Worm (Caenorhabditis elegans): Measurements from ENCODE around the gene mlc-1.

mlc-1 gene

ce11 chrX:17471703-17472102 is 12.7 kb downstream of the mlc-1 start (continued):
- TF ChIP-seq pha-4 (GFP tag; IDR thresholded peaks at IDR 0.05): no peak
- no peak for TF ChIP-seq pha-4 (tag; optimal IDR thresholded peaks at IDR 0.05)
- TF ChIP-seq hlh-30 (tag; optimal IDR thresholded peaks at IDR 0.05; ENCODE audit: insufficient read depth): peak; percentile 51
- TF ChIP-seq sdz-12 (GFP tag; optimal IDR thresholded peaks at IDR 0.05): no peak
- TF ChIP-seq set-16 (GFP tag; IDR thresholded peaks at IDR 0.05): no peak
- no peak for TF ChIP-seq nhr-11 (tag; optimal IDR thresholded peaks at IDR 0.05)
- TF ChIP-seq nhr-6 (tag; optimal IDR thresholded peaks at IDR 0.05): no peak
- TF ChIP-seq unc-130 (GFP tag; optimal IDR thresholded peaks at IDR 0.05): no peak
- no peak for TF ChIP-seq skn-1 (tag; optimal IDR thresholded peaks at IDR 0.05)
- TF ChIP-seq pqm-1 (tag; optimal IDR thresholded peaks at IDR 0.05): peak; percentile 84
- TF ChIP-seq vab-7 (GFP tag; IDR thresholded peaks at IDR 0.05): no peak
- TF ChIP-seq nhr-25 (tag; optimal IDR thresholded peaks at IDR 0.05; ENCODE audit: borderline replicate concordance, insufficient read depth): no peak
- no peak for TF ChIP-seq arid-1 (GFP tag; conservative IDR thresholded peaks at IDR 0.05)
- TF ChIP-seq Y75B8A.6 (GFP tag; IDR thresholded peaks at IDR 0.05): no peak
- no peak for TF ChIP-seq mes-2 (tag; optimal IDR thresholded peaks at IDR 0.05; ENCODE audit: poor library complexity, severe bottlenecking)
- no peak for TF ChIP-seq daf-8 (GFP tag; IDR thresholded peaks at IDR 0.05)
- no peak for TF ChIP-seq cey-2 (tag; optimal IDR thresholded peaks at IDR 0.05; ENCODE audit: borderline replicate concordance, insufficient read depth)
- no peak for TF ChIP-seq egl-43 (GFP tag; IDR thresholded peaks at IDR 0.05)
- no peak for TF ChIP-seq aly-2 (tag; optimal IDR thresholded peaks at IDR 0.05)
- no peak for TF ChIP-seq spr-3 (GFP tag; optimal IDR thresholded peaks at IDR 0.05)
- TF ChIP-seq saeg-2 (GFP tag; IDR thresholded peaks at IDR 0.05): no peak
- TF ChIP-seq dve-1 (tag; optimal IDR thresholded peaks at IDR 0.05; ENCODE audit: insufficient read depth): peak; percentile 68
- peak; percentile 62 for TF ChIP-seq nhr-28 (tag; optimal IDR thresholded peaks at IDR 0.05)
- no peak for TF ChIP-seq ceh-32 (tag; optimal IDR thresholded peaks at IDR 0.05; ENCODE audit: poor library complexity)
- peak; percentile 69 for TF ChIP-seq dmd-6 (GFP tag; IDR thresholded peaks at IDR 0.05)
- TF ChIP-seq ceh-28 (tag; optimal IDR thresholded peaks at IDR 0.05): no peak
- no peak for TF ChIP-seq daf-16 (GFP tag; optimal IDR thresholded peaks at IDR 0.05)
- peak; percentile 78 for TF ChIP-seq daf-16 (tag; optimal IDR thresholded peaks at IDR 0.05)
- no peak for TF ChIP-seq Y105C5A.15 (GFP tag; IDR thresholded peaks at IDR 0.05)
- TF ChIP-seq mxl-2 (GFP tag; conservative IDR thresholded peaks at IDR 0.05): no peak
- TF ChIP-seq rbr-2 (tag; optimal IDR thresholded peaks at IDR 0.05): no peak
- TF ChIP-seq F26F4.8 (GFP tag; conservative IDR thresholded peaks at IDR 0.05): no peak
- TF ChIP-seq Y48G9A.11 (GFP tag; IDR thresholded peaks at IDR 0.05): no peak
- no peak for TF ChIP-seq lir-3 (tag; optimal IDR thresholded peaks at IDR 0.05)
- TF ChIP-seq ctbp-1 (GFP tag; IDR thresholded peaks at IDR 0.05): no peak
- TF ChIP-seq nhr-102 (tag; optimal IDR thresholded peaks at IDR 0.05): no peak
- no peak for TF ChIP-seq T26A8.4 (GFP tag; IDR thresholded peaks at IDR 0.05)
- no peak for TF ChIP-seq hif-1 (tag; optimal IDR thresholded peaks at IDR 0.05)
- no peak for TF ChIP-seq ceh-20 (GFP tag; IDR thresholded peaks at IDR 0.05)
- no peak for TF ChIP-seq fos-1 (tag; optimal IDR thresholded peaks at IDR 0.05)
- TF ChIP-seq unc-62 (GFP tag; optimal IDR thresholded peaks at IDR 0.05 in 1 of 2): no peak
- no peak for TF ChIP-seq unc-62 (tag; optimal IDR thresholded peaks at IDR 0.05)
- no peak for TF ChIP-seq fkh-10 (GFP tag; optimal IDR thresholded peaks at IDR 0.05)
- TF ChIP-seq lin-13 (GFP tag; optimal IDR thresholded peaks at IDR 0.05): no peak
- TF ChIP-seq T20F7.1 (GFP tag; optimal IDR thresholded peaks at IDR 0.05): no peak

Data from whole organism, L4 larva.